Worm (Caenorhabditis elegans) whole organism, young adult: ENCODE measurements around the gene T24D5.2.

Experiments
- F33H1.4 ChIP-seq: fragments of 200-800 bp; sonication (Bioruptor generic); IDR thresholded peaks from 2 replicates; pipeline ENCODE4 v1.3.6; 2022; ENCODE audit warnings: missing genetic modification reagents, missing genetic modification characterization, missing compliant biosample characterization
- F49E8.2 ChIP-seq: sonication (generic microtip); optimal IDR thresholded peaks from 3 replicates; lab custom pipeline; 2017; ENCODE audit warnings: missing genetic modification characterization, mild to moderate bottlenecking, missing compliant biosample characterization, antibody characterized with exemption, moderate library complexity; ENCODE audit not compliant: insufficient read depth
- ama-1 ChIP-seq, 3 experiments: fragments of 150-350 bp in 1 of 3; sonication (generic microtip) in 2 of 3; optimal IDR thresholded peaks; 2 replicates each; lab custom pipeline; 2014 to 2018; ENCODE audit warnings: missing biosample characterization in 2 of 3, missing genetic modification characterization in 2 of 3, missing genetic modification reagents in 2 of 3
- egl-18 ChIP-seq: fragments of 200-800 bp; sonication (Bioruptor generic); IDR thresholded peaks from 2 replicates; pipeline ENCODE4 v1.3.6; 2022; ENCODE audit warnings: missing genetic modification reagents, missing genetic modification characterization, missing compliant biosample characterization
- ztf-3 ChIP-seq: fragments of 200-800 bp; sonication (Bioruptor generic); optimal IDR thresholded peaks from 2 replicates; lab custom pipeline; 2018; ENCODE audit warnings: mild to moderate bottlenecking, missing genetic modification characterization, missing compliant biosample characterization
- ztf-6 ChIP-seq: fragments of 200-800 bp; sonication (Bioruptor generic); IDR thresholded peaks from 2 replicates; pipeline ENCODE4 v1.3.6; 2022; ENCODE audit warnings: missing genetic modification reagents, missing genetic modification characterization, missing compliant biosample characterization

- no peak for TF ChIP-seq F49E8.2 (tag; lab: Kevin White, UChicago)
- TF ChIP-seq ztf-3 (GFP tag; lab: Kevin White, UChicago) = no peak
- no peak for TF ChIP-seq ama-1 (optimal IDR thresholded peaks at IDR 0.05; lab: Kevin White, UChicago)
- TF ChIP-seq ama-1 (GFP tag; optimal IDR thresholded peaks at IDR 0.05; lab: Kevin White, UChicago) = no peak
- no peak for TF ChIP-seq egl-18
- no peak for TF ChIP-seq ztf-6 (GFP tag; lab: Robert Waterston, UW)
- TF ChIP-seq F33H1.4 (GFP tag; lab: Robert Waterston, UW) = no peak
Measured at ce11 chrX:12596868-12597267, 10.6 kb upstream of the T24D5.2 start, which contains the start of gene T24D5.4.
